Worm (Caenorhabditis elegans) whole organism, late embryonic: ENCODE data around the gene fbxa-183.

Experiments
- dmd-4 ChIP-seq: sonication (generic microtip); optimal IDR thresholded peaks from 2 replicates; lab custom pipeline; 2016; ENCODE audit warnings: borderline replicate concordance, missing genetic modification characterization, missing compliant biosample characterization
- elt-2 ChIP-seq: sonication (generic microtip); optimal IDR thresholded peaks from 2 replicates; lab custom pipeline; 2016; ENCODE audit warnings: missing genetic modification reagents, missing genetic modification characterization, missing compliant biosample characterization
- elt-4 ChIP-seq: sonication (generic microtip); optimal IDR thresholded peaks from 2 replicates; lab custom pipeline; 2016; ENCODE audit warnings: missing genetic modification characterization, missing compliant biosample characterization
- gmeb-2 ChIP-seq: sonication (generic microtip); optimal IDR thresholded peaks from 2 replicates; lab custom pipeline; 2016; ENCODE audit warnings: missing genetic modification characterization, inconsistent platforms, missing compliant biosample characterization
- pag-3 ChIP-seq: sonication (generic microtip); optimal IDR thresholded peaks from 2 replicates; lab custom pipeline; 2016; ENCODE audit warnings: missing compliant biosample characterization, missing genetic modification characterization, borderline replicate concordance
- pqm-1 ChIP-seq: sonication (generic microtip); optimal IDR thresholded peaks from 2 replicates; lab custom pipeline; 2016; ENCODE audit warnings: missing genetic modification characterization, missing compliant biosample characterization

- no peak for TF ChIP-seq elt-2 (tag; lab: Kevin White, UChicago)
- TF ChIP-seq pag-3, result no peak
- no peak for TF ChIP-seq elt-4 (tag; lab: Kevin White, UChicago)
- TF ChIP-seq gmeb-2 (tag; lab: Kevin White, UChicago), result no peak
- TF ChIP-seq pqm-1 (tag; lab: Kevin White, UChicago), result no peak
- no peak for TF ChIP-seq dmd-4 (tag; lab: Kevin White, UChicago)
Observed at ce11 chrV:5756193-5756592, 26.4 kb downstream of the fbxa-183 start, which contains the start of gene C53A3.3.
